Fruit fly (Drosophila melanogaster) whole organism, embryonic: ENCODE results near the gene CG15514.

Source experiments
- Atf3 ChIP-seq: fragments of 200-800 bp; sonication (Bioruptor generic); optimal IDR thresholded peaks from 3 replicates; lab custom pipeline; 2016; ENCODE audit warnings: missing biosample characterization, missing genetic modification characterization
- Bgb ChIP-seq: fragments of 200-800 bp; sonication (Bioruptor generic); IDR thresholded peaks from 2 replicates; pipeline ENCODE4 v1.3.6; 2022; ENCODE audit warnings: missing biosample characterization, missing genetic modification characterization; ENCODE audit not compliant: partially characterized antibody
- Blimp-1 ChIP-seq: fragments of 200-800 bp; sonication (Bioruptor generic); optimal IDR thresholded peaks from 3 replicates; lab custom pipeline; 2018; ENCODE audit warnings: missing biosample characterization, missing genetic modification characterization, mild to moderate bottlenecking, moderate library complexity, missing genetic modification reagents
- BtbVII ChIP-seq: fragments of 200-800 bp; sonication (Bioruptor generic); optimal IDR thresholded peaks from 3 replicates; lab custom pipeline; 2017; ENCODE audit warnings: missing biosample characterization, mild to moderate bottlenecking, missing genetic modification characterization
- CG10209 ChIP-seq: fragments of 200-800 bp; sonication (Bioruptor generic); optimal IDR thresholded peaks from 3 replicates; lab custom pipeline; 2017; ENCODE audit warnings: missing biosample characterization, mild to moderate bottlenecking, missing genetic modification characterization, missing genetic modification reagents
- CG10267 ChIP-seq: fragments of 200-800 bp; sonication (Bioruptor generic); optimal IDR thresholded peaks from 2 replicates; lab custom pipeline; 2018; ENCODE audit warnings: missing biosample characterization, mild to moderate bottlenecking, missing genetic modification characterization, moderate library complexity
- CG10366 ChIP-seq: fragments of 200-800 bp; sonication (Bioruptor generic); IDR thresholded peaks from 2 replicates; pipeline ENCODE4 v1.3.6; 2022; ENCODE audit warnings: missing biosample characterization, missing genetic modification characterization
- CG10543 ChIP-seq: fragments of 200-800 bp; sonication (Bioruptor generic); optimal IDR thresholded peaks from 3 replicates; lab custom pipeline; 2017; ENCODE audit warnings: missing biosample characterization, mild to moderate bottlenecking, missing genetic modification characterization, moderate library complexity
- CG11696 ChIP-seq: fragments of 200-800 bp; sonication (Bioruptor generic); IDR thresholded peaks from 2 replicates; pipeline ENCODE4 v1.3.6; 2022; ENCODE audit warnings: missing biosample characterization, missing genetic modification characterization
- CG12659 ChIP-seq: fragments of 200-800 bp; sonication (Bioruptor generic); optimal IDR thresholded peaks from 3 replicates; lab custom pipeline; 2017; ENCODE audit warnings: mild to moderate bottlenecking, missing biosample characterization, missing genetic modification reagents, missing genetic modification characterization
- CG13123 ChIP-seq: fragments of 200-800 bp; sonication (Bioruptor generic); optimal IDR thresholded peaks from 2 replicates; lab custom pipeline; 2016; ENCODE audit warnings: missing biosample characterization, missing genetic modification characterization
- CG13424 ChIP-seq: fragments of 200-800 bp; sonication (Bioruptor generic); optimal IDR thresholded peaks from 2 replicates; lab custom pipeline; 2019; ENCODE audit warnings: missing biosample characterization, mild to moderate bottlenecking, missing genetic modification characterization, moderate library complexity
- CG14441 ChIP-seq: fragments of 200-800 bp; sonication (Bioruptor generic); IDR thresholded peaks from 2 replicates; pipeline ENCODE4 v1.3.6; 2022; ENCODE audit warnings: missing biosample characterization, missing genetic modification characterization
- CG15514 ChIP-seq: fragments of 200-800 bp; sonication (Bioruptor generic); optimal IDR thresholded peaks from 3 replicates; lab custom pipeline; 2017; ENCODE audit warnings: missing biosample characterization, missing genetic modification characterization, mild to moderate bottlenecking, moderate library complexity, missing genetic modification reagents
- CG15601 ChIP-seq: fragments of 200-800 bp; sonication (Bioruptor generic); optimal IDR thresholded peaks from 3 replicates; lab custom pipeline; 2019; ENCODE audit warnings: missing biosample characterization, mild to moderate bottlenecking, missing genetic modification characterization, moderate library complexity
- CG2120 ChIP-seq: fragments of 200-800 bp; sonication (Bioruptor generic); optimal IDR thresholded peaks from 3 replicates; lab custom pipeline; 2016; ENCODE audit warnings: missing biosample characterization, missing genetic modification characterization
- CG33213 ChIP-seq: fragments of 200-800 bp; sonication (Bioruptor generic); optimal IDR thresholded peaks from 3 replicates; lab custom pipeline; 2016; ENCODE audit warnings: missing biosample characterization, missing genetic modification characterization
- CG4360 ChIP-seq: fragments of 200-800 bp; sonication (Bioruptor generic); IDR thresholded peaks from 2 replicates; pipeline ENCODE4 v1.3.6; 2022; ENCODE audit warnings: missing biosample characterization, missing genetic modification characterization
- CG7372 ChIP-seq: fragments of 200-800 bp; sonication (Bioruptor generic); IDR thresholded peaks from 2 replicates; pipeline ENCODE4 v1.3.6; 2022; ENCODE audit warnings: missing biosample characterization, missing genetic modification characterization
- CG7839 ChIP-seq: fragments of 200-800 bp; sonication (Bioruptor generic); optimal IDR thresholded peaks from 3 replicates; lab custom pipeline; 2018; ENCODE audit warnings: missing biosample characterization, mild to moderate bottlenecking, missing genetic modification characterization, moderate library complexity
- CG7987 ChIP-seq: fragments of 200-800 bp; sonication (Bioruptor generic); optimal IDR thresholded peaks from 2 replicates; lab custom pipeline; 2018; ENCODE audit warnings: missing biosample characterization, mild to moderate bottlenecking, missing genetic modification characterization, moderate library complexity
- CG9817 ChIP-seq: fragments of 200-800 bp; sonication (Bioruptor generic); optimal IDR thresholded peaks from 2 replicates; lab custom pipeline; 2018; ENCODE audit warnings: missing biosample characterization, mild to moderate bottlenecking, missing genetic modification characterization, moderate library complexity
- CG9932 ChIP-seq: fragments of 200-800 bp; sonication (Bioruptor generic); IDR thresholded peaks from 2 replicates; pipeline ENCODE4 v1.3.6; 2022; ENCODE audit warnings: missing biosample characterization, missing genetic modification characterization
- Chrac-16 ChIP-seq: fragments of 200-800 bp; sonication (Bioruptor generic); optimal IDR thresholded peaks from 3 replicates; lab custom pipeline; 2016; ENCODE audit warnings: missing biosample characterization, missing genetic modification characterization
- Fer3 ChIP-seq: fragments of 200-800 bp; sonication (Bioruptor generic); optimal IDR thresholded peaks from 2 replicates; lab custom pipeline; 2018; ENCODE audit warnings: missing biosample characterization, mild to moderate bottlenecking, missing genetic modification characterization, moderate library complexity
- HLH3B ChIP-seq: fragments of 200-800 bp; sonication (Bioruptor generic); IDR thresholded peaks from 2 replicates; pipeline ENCODE4 v1.3.6; 2022; ENCODE audit warnings: missing biosample characterization, missing genetic modification characterization
- Hand ChIP-seq: fragments of 200-800 bp; sonication (Bioruptor generic); optimal IDR thresholded peaks from 2 replicates; lab custom pipeline; 2017; ENCODE audit warnings: mild to moderate bottlenecking, missing biosample characterization, missing genetic modification reagents, missing genetic modification characterization
- Hsf ChIP-seq: fragments of 200-800 bp; sonication (Bioruptor generic); optimal IDR thresholded peaks from 3 replicates; lab custom pipeline; 2016; ENCODE audit warnings: missing biosample characterization, missing genetic modification characterization
- Kr ChIP-seq: fragments of 200-800 bp; sonication (Bioruptor generic); optimal IDR thresholded peaks from 2 replicates; lab custom pipeline; 2017; ENCODE audit warnings: missing biosample characterization, mild to moderate bottlenecking, missing genetic modification characterization
- Meics ChIP-seq: fragments of 200-800 bp; sonication (Bioruptor generic); optimal IDR thresholded peaks from 2 replicates; lab custom pipeline; 2017; ENCODE audit warnings: missing biosample characterization, mild to moderate bottlenecking, missing genetic modification characterization
- Rx ChIP-seq: fragments of 200-800 bp; sonication (Bioruptor generic); IDR thresholded peaks from 2 replicates; pipeline ENCODE4 v1.3.6; 2022; ENCODE audit warnings: missing biosample characterization, missing genetic modification characterization
- Scr ChIP-seq: fragments of 200-800 bp; sonication (Bioruptor generic); IDR thresholded peaks from 2 replicates; pipeline ENCODE4 v1.3.6; 2022; ENCODE audit warnings: missing biosample characterization, missing genetic modification characterization; ENCODE audit not compliant: partially characterized antibody
- Vsx1 ChIP-seq: fragments of 200-800 bp; sonication (Bioruptor generic); optimal IDR thresholded peaks from 2 replicates; lab custom pipeline; 2017; ENCODE audit warnings: missing biosample characterization, mild to moderate bottlenecking, missing genetic modification characterization, missing genetic modification reagents
- YL-1 ChIP-seq: fragments of 200-800 bp; sonication (Bioruptor generic); optimal IDR thresholded peaks from 3 replicates; lab custom pipeline; 2017; ENCODE audit warnings: missing biosample characterization, mild to moderate bottlenecking, missing genetic modification characterization
- amos ChIP-seq: fragments of 200-800 bp; sonication (Bioruptor generic); IDR thresholded peaks from 2 replicates; pipeline ENCODE4 v1.3.6; 2022; ENCODE audit warnings: missing biosample characterization, missing genetic modification characterization; ENCODE audit not compliant: partially characterized antibody
- bab2 ChIP-seq: fragments of 200-800 bp; sonication (Bioruptor generic); optimal IDR thresholded peaks from 2 replicates; lab custom pipeline; 2016; ENCODE audit warnings: missing biosample characterization, missing genetic modification characterization
- bcd ChIP-seq: fragments of 200-800 bp; sonication (Bioruptor generic); optimal IDR thresholded peaks from 2 replicates; lab custom pipeline; 2017; ENCODE audit warnings: missing biosample characterization, mild to moderate bottlenecking, missing genetic modification characterization
- bigmax ChIP-seq: fragments of 200-800 bp; sonication (Bioruptor generic); optimal IDR thresholded peaks from 2 replicates; lab custom pipeline; 2018; ENCODE audit warnings: missing biosample characterization, mild to moderate bottlenecking, missing genetic modification characterization
- crc ChIP-seq: fragments of 200-800 bp; sonication (Bioruptor generic); optimal IDR thresholded peaks from 2 replicates; lab custom pipeline; 2016; ENCODE audit warnings: missing biosample characterization, missing genetic modification characterization
- dmrt11E ChIP-seq: fragments of 200-800 bp; sonication (Bioruptor generic); optimal IDR thresholded peaks from 3 replicates; lab custom pipeline; 2018; ENCODE audit warnings: missing biosample characterization, mild to moderate bottlenecking, missing genetic modification characterization, moderate library complexity
- gcm2 ChIP-seq: fragments of 200-800 bp; sonication (Bioruptor generic); optimal IDR thresholded peaks from 2 replicates; lab custom pipeline; 2016; ENCODE audit warnings: missing biosample characterization, missing genetic modification characterization
- grau ChIP-seq: fragments of 200-800 bp; optimal IDR thresholded peaks from 3 replicates; lab custom pipeline; 2019; ENCODE audit warnings: missing biosample characterization, mild to moderate bottlenecking, missing genetic modification characterization, moderate library complexity
- kay ChIP-seq: fragments of 200-800 bp; sonication (Bioruptor generic); optimal IDR thresholded peaks from 2 replicates; lab custom pipeline; 2016; ENCODE audit warnings: missing biosample characterization, missing genetic modification characterization
- lmd ChIP-seq: fragments of 200-800 bp; sonication (Bioruptor generic); IDR thresholded peaks from 2 replicates; pipeline ENCODE4 v1.3.6; 2022; ENCODE audit warnings: missing biosample characterization, missing genetic modification characterization
- oc ChIP-seq: fragments of 200-800 bp; sonication (Bioruptor generic); optimal IDR thresholded peaks from 2 replicates; lab custom pipeline; 2018; ENCODE audit warnings: missing biosample characterization, mild to moderate bottlenecking, missing genetic modification characterization, moderate library complexity
- pzg ChIP-seq: fragments of 200-800 bp; sonication (Bioruptor generic); optimal IDR thresholded peaks from 3 replicates; lab custom pipeline; 2018; ENCODE audit warnings: missing biosample characterization, mild to moderate bottlenecking, missing genetic modification characterization, moderate library complexity
- sens ChIP-seq: fragments of 200-800 bp; sonication (Bioruptor generic); peaks from one replicate; lab custom pipeline; 2016; ENCODE audit warnings: missing biosample characterization, missing genetic modification characterization
- vvl ChIP-seq: fragments of 200-800 bp; sonication (Bioruptor generic); IDR thresholded peaks from 2 replicates; pipeline ENCODE4 v1.3.6; 2022; ENCODE audit warnings: missing biosample characterization, missing genetic modification characterization
- z ChIP-seq: fragments of 200-800 bp; sonication (Bioruptor generic); IDR thresholded peaks from 3 replicates; pipeline ENCODE4 v1.3.6; 2022; ENCODE audit warnings: missing biosample characterization, missing genetic modification characterization
- zfh2 ChIP-seq: fragments of 200-800 bp; sonication (Bioruptor generic); optimal IDR thresholded peaks from 2 replicates; lab custom pipeline; 2016; ENCODE audit warnings: missing biosample characterization, missing genetic modification characterization

Gene CG15514

dm6 chr3R:29859763-29860162 lies 1.5 kb downstream of the CG15514 start (continued):
- TF ChIP-seq amos (peak; percentile 31; the same call in 1 of the 2 replicates), vvl (peak; percentile 75), kay (no peak), Hsf (peak; percentile 32), dmrt11E (tag; lab: Kevin White, UChicago) (no peak), Rx (GFP tag; lab: Robert Waterston, UW) (no peak), CG9817 (tag; lab: Kevin White, UChicago) (peak; percentile 45), CG7839 (tag; lab: Kevin White, UChicago) (no peak), CG7372 (GFP tag; lab: Robert Waterston, UW) (peak; percentile 54; the same call in 1 of the 2 replicates), CG9932 (peak; percentile 59), oc (peak; percentile 38), HLH3B (GFP tag; lab: Robert Waterston, UW) (peak; percentile 22; the same call in 1 of the 2 replicates), Kr (no peak), sens (peak; percentile 94), Bgb (peak; percentile 58), Atf3 (GFP tag; lab: Kevin White, UChicago) (no peak), CG12659 (GFP tag; lab: Kevin White, UChicago) (peak; percentile 79), bab2 (peak; percentile 19), CG33213 (GFP tag; lab: Kevin White, UChicago) (no peak), CG4360 (GFP tag; lab: Robert Waterston, UW) (no peak), Hand (no peak), Blimp-1 (GFP tag; lab: Kevin White, UChicago) (peak; percentile 3), Meics (GFP tag; lab: Kevin White, UChicago) (peak; percentile 66), CG15601 (tag; lab: Kevin White, UChicago) (peak; percentile 44), CG2120 (GFP tag; lab: Kevin White, UChicago) (peak; percentile 74), CG10543 (GFP tag; lab: Kevin White, UChicago) (peak; percentile 42), CG11696 (GFP tag; lab: Robert Waterston, UW) (0 out of 2 replicates have a peak, but pooled peaks have one; percentile 25), Vsx1 (GFP tag; lab: Kevin White, UChicago) (no peak), grau (tag; lab: Kevin White, UChicago) (peak; percentile 95), YL-1 (GFP tag; lab: Kevin White, UChicago) (peak; percentile 56), BtbVII (GFP tag; lab: Kevin White, UChicago) (peak; percentile 45), Fer3 (tag; lab: Kevin White, UChicago) (peak; percentile 67), CG13424 (tag; lab: Kevin White, UChicago) (peak; percentile 50), z (GFP tag; lab: Robert Waterston, UW) (no peak), Chrac-16 (peak; percentile 21), pzg (GFP tag; lab: Kevin White, UChicago) (peak; percentile 72), CG15514 (no peak), bcd (GFP tag; lab: Kevin White, UChicago) (peak; percentile 63), CG10366 (peak; percentile 40), CG14441 (GFP tag; lab: Robert Waterston, UW) (peak; percentile 61), CG13123 (GFP tag; lab: Kevin White, UChicago) (peak; percentile 20), CG10267 (tag; lab: Kevin White, UChicago) (peak; percentile 33), CG10209 (GFP tag; lab: Kevin White, UChicago) (peak; percentile 37), crc (GFP tag; lab: Kevin White, UChicago) (no peak), gcm2 (GFP tag; lab: Kevin White, UChicago) (no peak), CG7987 (GFP tag; lab: Kevin White, UChicago) (peak; percentile 52), Scr (GFP tag; lab: Robert Waterston, UW) (peak; percentile 54), lmd (GFP tag; lab: Robert Waterston, UW) (peak; percentile 56), zfh2 (GFP tag; lab: Kevin White, UChicago) (peak; percentile 37), bigmax (GFP tag; lab: Kevin White, UChicago) (peak; percentile 81)
